Fruit fly (Drosophila melanogaster): Measurements from ENCODE around the gene CG11756.

Gene CG11756

DNA sequence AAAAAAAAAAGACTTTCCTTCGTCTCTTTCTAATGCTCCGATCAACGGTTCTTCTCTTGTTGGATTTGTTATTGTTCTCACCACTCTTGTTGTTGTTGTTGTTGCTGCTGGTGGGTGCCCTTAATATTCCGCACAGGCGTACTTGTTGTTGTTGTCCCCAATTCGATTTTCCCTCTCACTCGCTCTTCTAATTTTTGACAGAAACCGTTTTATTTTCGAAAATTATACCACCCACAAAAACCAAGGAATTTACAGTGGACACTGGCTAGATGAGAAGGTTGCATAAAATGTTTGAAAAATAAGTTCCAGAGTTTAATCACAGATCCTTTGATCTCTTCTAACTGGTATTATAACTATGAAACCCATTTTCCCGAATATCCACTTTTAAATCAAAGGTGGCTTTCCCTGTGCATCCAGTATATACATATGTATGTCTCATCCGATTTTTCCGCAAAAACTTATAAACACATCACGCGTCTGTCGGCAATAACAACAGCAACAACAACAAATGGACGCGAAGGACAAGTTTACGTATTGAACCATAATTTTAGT lies 43.5 kb downstream of the CG11756 start (continued):
- TF ChIP-seq bab2 (GFP tag; optimal IDR thresholded peaks at IDR 0.05): no peak
- TF ChIP-seq wor (GFP tag; IDR thresholded peaks at IDR 0.05): peak; percentile 35; the same call in 1 of the 2 replicates
- TF ChIP-seq CG11085 (GFP tag; IDR thresholded peaks at IDR 0.05): 0 out of 2 replicates have a peak, but pooled peaks have one; percentile 11
- no peak; the same call in 1 of the 2 replicates for TF ChIP-seq CG1024 (GFP tag; IDR thresholded peaks at IDR 0.05)
- peak; percentile 36 for TF ChIP-seq E2f1 (GFP tag; IDR thresholded peaks at IDR 0.05)
- TF ChIP-seq nmo (GFP tag; optimal IDR thresholded peaks at IDR 0.05): no peak
- TF ChIP-seq CG6272 (GFP tag; IDR thresholded peaks at IDR 0.05): 0 out of 2 replicates have a peak, but pooled peaks have one; percentile 44
- no peak for TF ChIP-seq prd (optimal IDR thresholded peaks at IDR 0.05)
- TF ChIP-seq prd (GFP tag; IDR thresholded peaks at IDR 0.05): peak; percentile 49; the same call in 2 of the 3 replicates
- peak; percentile 34; the same call in 1 of the 2 replicates for TF ChIP-seq Atf6 (GFP tag; IDR thresholded peaks at IDR 0.05)
- TF ChIP-seq CG11695 (GFP tag; IDR thresholded peaks at IDR 0.05): peak; percentile 54; the same call in 2 of the 3 replicates
- TF ChIP-seq nerfin-1 (tag; optimal IDR thresholded peaks at IDR 0.05): no peak
- TF ChIP-seq Taf1 (GFP tag; IDR thresholded peaks at IDR 0.05): peak; percentile 56
- TF ChIP-seq Hr51 (GFP tag; optimal IDR thresholded peaks at IDR 0.05): peak in 1 of 2 experiments; percentile 49
- TF ChIP-seq C15 (GFP tag; IDR thresholded peaks at IDR 0.05): no peak
- no peak for TF ChIP-seq Bdp1 (GFP tag; optimal IDR thresholded peaks at IDR 0.05)
- peak; percentile 24 for TF ChIP-seq CG12219 (GFP tag; optimal IDR thresholded peaks at IDR 0.05)
- TF ChIP-seq CG4360 (GFP tag; IDR thresholded peaks at IDR 0.05): peak; percentile 96
- peak; percentile 35; the same call in 1 of the 3 replicates for TF ChIP-seq zfh1 (GFP tag; IDR thresholded peaks at IDR 0.05)
- no peak for TF ChIP-seq CG10267 (tag; optimal IDR thresholded peaks at IDR 0.05)
- peak; percentile 53 for TF ChIP-seq CG6689 (GFP tag; IDR thresholded peaks at IDR 0.05)
- TF ChIP-seq sens-2 (GFP tag; IDR thresholded peaks at IDR 0.05): no peak
- TF ChIP-seq salm (tag; optimal IDR thresholded peaks at IDR 0.05): peak; percentile 13
- TF ChIP-seq klu (GFP tag; IDR thresholded peaks at IDR 0.05): peak; percentile 18; the same call in 1 of the 2 replicates
- no peak for TF ChIP-seq CG4854 (GFP tag; optimal IDR thresholded peaks at IDR 0.05)
- TF ChIP-seq dpn (GFP tag; optimal IDR thresholded peaks at IDR 0.05): peak in 1 of 2 experiments; percentile 30
- TF ChIP-seq gro (GFP tag; optimal IDR thresholded peaks at IDR 0.05): peak; percentile 10
- peak; percentile 10 for TF ChIP-seq luna (GFP tag; optimal IDR thresholded peaks at IDR 0.05)
- TF ChIP-seq chm (GFP tag; IDR thresholded peaks at IDR 0.05): 0 out of 2 replicates have a peak, but pooled peaks have one; percentile 55
- peak; percentile 45 for TF ChIP-seq ind (GFP tag; optimal IDR thresholded peaks at IDR 0.05)
- no peak for TF ChIP-seq CG13123 (GFP tag; optimal IDR thresholded peaks at IDR 0.05)
- peak; percentile 64 for TF ChIP-seq sisA (GFP tag; IDR thresholded peaks at IDR 0.05)
- TF ChIP-seq CG15269 (tag; optimal IDR thresholded peaks at IDR 0.05): peak; percentile 70
- TF ChIP-seq CG15073 (GFP tag; optimal IDR thresholded peaks at IDR 0.05): no peak
- TF ChIP-seq az2 (GFP tag; optimal IDR thresholded peaks at IDR 0.05): no peak
- no peak for TF ChIP-seq Sox100B (GFP tag; optimal IDR thresholded peaks at IDR 0.05)
- TF ChIP-seq CG7839 (tag; optimal IDR thresholded peaks at IDR 0.05): peak; percentile 42
- no peak for TF ChIP-seq fru (optimal IDR thresholded peaks at IDR 0.05)
- TF ChIP-seq cwo (GFP tag; optimal IDR thresholded peaks at IDR 0.05): peak; percentile 5
- no peak for TF ChIP-seq Hr39 (optimal IDR thresholded peaks at IDR 0.05)
- peak; percentile 44 for TF ChIP-seq CG1792 (GFP tag; optimal IDR thresholded peaks at IDR 0.05)
- TF ChIP-seq CG14667 (GFP tag; IDR thresholded peaks at IDR 0.05): peak; percentile 29; the same call in 1 of the 2 replicates
- no peak for TF ChIP-seq CG14710 (tag; optimal IDR thresholded peaks at IDR 0.05)
- TF ChIP-seq cg (GFP tag; optimal IDR thresholded peaks at IDR 0.05): no peak
- peak; percentile 46 for TF ChIP-seq fd3F (GFP tag; optimal IDR thresholded peaks at IDR 0.05)
- TF ChIP-seq dimm (GFP tag; IDR thresholded peaks at IDR 0.05): no peak
- no peak for TF ChIP-seq emc (GFP tag; optimal IDR thresholded peaks at IDR 0.05)
- TF ChIP-seq Bgb (GFP tag; IDR thresholded peaks at IDR 0.05; ENCODE audit: partially characterized antibody): no peak
- no peak for TF ChIP-seq pho (GFP tag; optimal IDR thresholded peaks at IDR 0.05)
- TF ChIP-seq CG12104 (GFP tag; optimal IDR thresholded peaks at IDR 0.05): no peak
- peak; percentile 43 for TF ChIP-seq CG17359 (tag; optimal IDR thresholded peaks at IDR 0.05)
- TF ChIP-seq CG13624 (GFP tag; optimal IDR thresholded peaks at IDR 0.05): no peak
